Fruit fly (Drosophila melanogaster): ENCODE data around the gene CG11034.

dm6 chr2L:5818343-5818742 is 13.1 kb downstream of the CG11034 start, which contains the start of gene COX6CL:
- no peak for TF ChIP-seq CG15011 (GFP tag; optimal IDR thresholded peaks at IDR 0.05)
- TF ChIP-seq Dfd (GFP tag; optimal IDR thresholded peaks at IDR 0.05), result no peak
- no peak for TF ChIP-seq schlank (tag; optimal IDR thresholded peaks at IDR 0.05)
- TF ChIP-seq p53 (GFP tag; optimal IDR thresholded peaks at IDR 0.05), result no peak

Measured in whole organism, embryonic.